Worm (Caenorhabditis elegans) whole organism, early embryonic: ENCODE measurements around the gene srw-24.

Experiments
- B0310.2 ChIP-seq: sonication (generic microtip); optimal IDR thresholded peaks from 2 replicates; lab custom pipeline; 2016; ENCODE audit warnings: mild to moderate bottlenecking, missing genetic modification characterization, missing compliant biosample characterization
- F13C5.2 ChIP-seq: sonication (generic microtip); optimal IDR thresholded peaks from 2 replicates; lab custom pipeline; 2017; ENCODE audit warnings: mild to moderate bottlenecking, missing genetic modification characterization, inconsistent platforms, missing compliant biosample characterization
- aly-1 ChIP-seq: sonication (generic microtip); optimal IDR thresholded peaks from 2 replicates; lab custom pipeline; 2016; ENCODE audit warnings: missing genetic modification characterization, missing compliant biosample characterization
- ama-1 ChIP-seq: fragments of 150-350 bp; optimal IDR thresholded peaks from 2 replicates; lab custom pipeline; 2014
- ceh-13 ChIP-seq: fragments of 200-800 bp; sonication (Bioruptor generic); optimal IDR thresholded peaks from 2 replicates; lab custom pipeline; 2018; ENCODE audit warnings: mild to moderate bottlenecking, missing genetic modification characterization, missing compliant biosample characterization
- ceh-36 ChIP-seq: sonication (generic microtip); optimal IDR thresholded peaks from 2 replicates; lab custom pipeline; 2016; ENCODE audit warnings: missing genetic modification characterization, inconsistent platforms, missing compliant biosample characterization
- ets-7 ChIP-seq: sonication (generic microtip); optimal IDR thresholded peaks from 2 replicates; lab custom pipeline; 2016; ENCODE audit warnings: missing genotype, missing genetic modification characterization, missing compliant biosample characterization
- flt-1 ChIP-seq: fragments of 200-800 bp; sonication (Bioruptor generic); IDR thresholded peaks from 2 replicates; pipeline ENCODE4 v1.3.6; 2022; ENCODE audit warnings: missing genetic modification characterization, missing compliant biosample characterization
- hmbx-1 ChIP-seq: sonication (generic microtip); optimal IDR thresholded peaks from 2 replicates; lab custom pipeline; 2016; ENCODE audit warnings: mild to moderate bottlenecking, missing genetic modification characterization, missing compliant biosample characterization
- hmg-4 ChIP-seq: fragments of 200-800 bp; sonication (Bioruptor generic); optimal IDR thresholded peaks from 2 replicates; lab custom pipeline; 2018; ENCODE audit warnings: mild to moderate bottlenecking, missing genetic modification characterization, missing compliant biosample characterization
- hnd-1 ChIP-seq: sonication (generic microtip); optimal IDR thresholded peaks from 2 replicates; lab custom pipeline; 2016; ENCODE audit warnings: missing genetic modification characterization, missing compliant biosample characterization
- pes-1 ChIP-seq: fragments of 200-800 bp; sonication (Bioruptor generic); IDR thresholded peaks from 2 replicates; pipeline ENCODE4 v1.3.6; 2022; ENCODE audit warnings: missing genetic modification reagents, missing genetic modification characterization, missing compliant biosample characterization
- scrt-1 ChIP-seq: fragments of 200-800 bp; sonication (Bioruptor generic); IDR thresholded peaks from 2 replicates; pipeline ENCODE4 v1.3.6; 2022; ENCODE audit warnings: missing genetic modification characterization, missing compliant biosample characterization
- sea-1 ChIP-seq: fragments of 200-800 bp; sonication (Bioruptor generic); conservative IDR thresholded peaks from 2 replicates; pipeline ENCODE4 v1.3.6; 2022; ENCODE audit warnings: missing genetic modification characterization, missing compliant biosample characterization
- tbx-11 ChIP-seq: fragments of 200-800 bp; sonication (Bioruptor generic); IDR thresholded peaks from 2 replicates; pipeline ENCODE4 v1.3.6; 2022; ENCODE audit warnings: missing genetic modification characterization, missing compliant biosample characterization
- tbx-37 ChIP-seq: fragments of 200-800 bp; sonication (Bioruptor generic); conservative IDR thresholded peaks from 2 replicates; pipeline ENCODE4 v1.3.6; 2022; ENCODE audit warnings: missing genetic modification reagents, missing genetic modification characterization, missing compliant biosample characterization
- tra-4 ChIP-seq: sonication (generic microtip); optimal IDR thresholded peaks from 2 replicates; lab custom pipeline; 2017; ENCODE audit warnings: missing genetic modification characterization, missing compliant biosample characterization

Gene srw-24

DNA sequence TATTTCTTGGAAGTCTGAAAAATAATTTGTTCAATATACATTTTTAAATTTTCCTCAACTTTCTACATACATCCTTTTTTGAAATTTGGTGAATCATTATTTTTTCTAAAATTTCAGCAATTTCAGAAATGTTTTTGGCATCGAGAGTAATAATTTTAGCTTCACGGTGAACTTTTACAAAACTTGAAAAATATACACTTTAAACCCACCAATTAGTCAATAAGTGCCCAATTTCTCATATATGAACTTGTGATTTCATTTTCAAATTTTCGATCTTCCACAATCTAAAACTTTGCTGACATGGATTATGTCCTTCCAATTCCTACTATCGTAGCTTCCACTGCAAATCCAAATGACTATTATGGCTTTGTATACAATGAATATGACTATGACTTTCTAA is at the start of gene srw-24:
srw-24 (plus strand) TSS at position 301 of the 400 bp plus-strand sequence.
- TF ChIP-seq sea-1 (GFP tag; lab: Robert Waterston, UW) = no peak
- TF ChIP-seq tbx-11 (GFP tag; lab: Robert Waterston, UW) = no peak
- no peak for TF ChIP-seq hnd-1 (tag; lab: Kevin White, UChicago)
- no peak for TF ChIP-seq tbx-37 (GFP tag; lab: Robert Waterston, UW)
- no peak for TF ChIP-seq ceh-36 (tag; lab: Kevin White, UChicago)
- no peak for TF ChIP-seq aly-1 (tag; lab: Kevin White, UChicago)
- no peak for TF ChIP-seq hmbx-1 (tag; lab: Kevin White, UChicago)
- TF ChIP-seq ets-7 (tag; lab: Kevin White, UChicago) = no peak
- TF ChIP-seq B0310.2 (tag; lab: Kevin White, UChicago) = no peak
- no peak for TF ChIP-seq tra-4 (tag; lab: Kevin White, UChicago)

DNA sequence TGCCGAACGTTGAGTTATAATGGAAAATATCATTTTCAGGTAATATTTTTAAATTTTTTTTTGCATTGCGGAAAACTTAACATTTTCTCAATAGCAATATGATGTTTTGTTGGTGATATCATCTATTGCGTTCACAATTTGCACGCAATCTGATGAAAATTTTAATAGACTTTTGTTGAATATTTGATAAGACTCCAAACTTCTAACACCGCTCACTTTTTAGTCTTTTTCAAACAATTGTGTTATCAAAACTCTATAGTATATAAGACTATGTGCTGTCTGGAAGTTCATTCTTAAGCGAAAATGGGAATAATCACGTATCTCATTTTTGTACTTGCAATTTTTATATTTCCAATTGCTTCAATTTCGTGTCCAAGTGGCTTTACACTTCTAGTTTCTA is 48.3 kb upstream of the srw-24 start, which contains the start of gene clec-47:
clec-47 (plus strand) TSS at position 301 of the 400 bp plus-strand sequence.
- no peak for TF ChIP-seq ets-7 (tag; lab: Kevin White, UChicago)
- no peak for TF ChIP-seq aly-1 (tag; lab: Kevin White, UChicago)

DNA sequence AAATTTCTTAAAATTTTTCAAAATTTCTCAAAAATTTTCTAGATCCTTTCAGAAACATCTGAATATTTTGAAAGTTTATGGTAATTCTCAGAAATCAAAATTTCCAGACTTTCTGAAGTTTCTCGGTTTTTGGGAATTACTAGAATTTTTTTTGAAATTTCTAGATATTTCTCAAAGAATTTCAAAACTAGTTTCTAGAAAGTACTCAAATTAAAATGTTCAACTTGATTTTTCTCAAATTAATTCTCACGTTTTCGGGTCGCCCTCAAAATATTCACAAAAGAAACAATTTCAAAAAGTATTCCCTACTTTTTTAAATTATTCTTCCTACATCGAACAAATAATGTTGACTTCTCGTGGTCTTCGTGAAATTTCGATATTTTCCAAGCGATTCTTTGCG is 44.0 kb upstream of the srw-24 start, which contains the start of gene T09F5.10:
T09F5.10 (plus strand) TSS at position 301 of the 400 bp plus-strand sequence.
- TF ChIP-seq ama-1 (lab: Kevin White, UChicago) (no peak), F13C5.2 (tag; lab: Kevin White, UChicago) (no peak), pes-1 (GFP tag; lab: Robert Waterston, UW) (no peak), scrt-1 (GFP tag; lab: Robert Waterston, UW) (no peak), ceh-13 (GFP tag; lab: Kevin White, UChicago) (no peak), aly-1 (tag; lab: Kevin White, UChicago) (no peak), hmbx-1 (tag; lab: Kevin White, UChicago) (no peak), B0310.2 (tag; lab: Kevin White, UChicago) (no peak), sea-1 (GFP tag; lab: Robert Waterston, UW) (no peak), tbx-37 (GFP tag; lab: Robert Waterston, UW) (no peak)

DNA sequence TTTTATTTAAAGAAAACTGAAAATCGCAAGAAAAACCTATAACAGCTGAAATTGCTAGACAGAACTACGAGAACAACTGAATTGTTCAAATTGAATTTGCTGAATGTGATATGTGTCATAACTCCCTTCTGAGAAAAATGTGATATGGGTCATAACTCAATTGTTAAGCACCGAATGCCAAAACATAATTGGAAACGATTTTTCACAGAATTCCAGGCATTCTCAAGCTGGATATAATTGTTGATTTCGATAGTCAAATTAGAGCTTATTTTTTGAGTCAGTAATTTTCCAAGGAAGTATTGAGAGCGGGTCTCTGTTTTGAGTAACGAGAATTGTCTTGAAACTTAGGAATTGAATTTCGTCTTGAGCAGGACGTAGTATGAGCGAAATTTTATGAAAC is 41.9 kb upstream of the srw-24 start:
- no peak for TF ChIP-seq flt-1 (GFP tag; lab: Robert Waterston, UW)
- no peak for TF ChIP-seq tra-4 (tag; lab: Kevin White, UChicago)
- TF ChIP-seq hmg-4 (GFP tag; lab: Kevin White, UChicago) = no peak
- TF ChIP-seq aly-1 (tag; lab: Kevin White, UChicago) = no peak
- TF ChIP-seq tbx-11 (GFP tag; lab: Robert Waterston, UW) = no peak
- TF ChIP-seq B0310.2 (tag; lab: Kevin White, UChicago) = no peak

DNA sequence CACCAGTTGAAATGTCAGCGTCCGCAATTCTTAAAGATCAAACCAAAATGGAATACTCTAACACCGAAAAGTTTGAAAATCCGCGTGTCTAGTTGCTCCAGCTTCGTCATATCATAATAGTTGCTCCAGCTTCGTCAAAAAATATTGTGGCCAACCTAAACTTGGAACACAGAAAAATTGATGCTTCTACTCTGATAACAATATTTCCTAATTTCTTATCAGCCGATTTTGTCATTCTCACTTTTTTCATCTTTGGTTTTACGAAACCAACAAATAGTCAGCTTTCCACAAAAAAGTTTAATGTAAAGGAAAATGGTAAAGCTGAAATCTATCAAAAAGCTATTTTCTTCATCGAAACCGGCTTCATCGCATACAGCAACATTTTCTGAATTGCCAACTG is 41.4 kb upstream of the srw-24 start, which contains the start of gene fbxa-84:
fbxa-84 (plus strand) TSS at position 34 of the 400 bp plus-strand sequence.
- TF ChIP-seq ets-7 (tag; lab: Kevin White, UChicago) = no peak
- no peak for TF ChIP-seq tra-4 (tag; lab: Kevin White, UChicago)
- TF ChIP-seq hmg-4 (GFP tag; lab: Kevin White, UChicago) = no peak
- TF ChIP-seq F13C5.2 (tag; lab: Kevin White, UChicago) = no peak
- no peak for TF ChIP-seq ceh-36 (tag; lab: Kevin White, UChicago)
- no peak for TF ChIP-seq tbx-11 (GFP tag; lab: Robert Waterston, UW)
- TF ChIP-seq sea-1 (GFP tag; lab: Robert Waterston, UW) = no peak
- no peak for TF ChIP-seq ama-1 (lab: Kevin White, UChicago)
- TF ChIP-seq tbx-37 (GFP tag; lab: Robert Waterston, UW) = no peak
- no peak for TF ChIP-seq flt-1 (GFP tag; lab: Robert Waterston, UW)
- no peak for TF ChIP-seq pes-1 (GFP tag; lab: Robert Waterston, UW)
- TF ChIP-seq scrt-1 (GFP tag; lab: Robert Waterston, UW) = no peak
- TF ChIP-seq B0310.2 (tag; lab: Kevin White, UChicago) = no peak
- TF ChIP-seq ceh-13 (GFP tag; lab: Kevin White, UChicago) = no peak
- TF ChIP-seq hnd-1 (tag; lab: Kevin White, UChicago) = no peak
- TF ChIP-seq hmbx-1 (tag; lab: Kevin White, UChicago) = no peak
- no peak for TF ChIP-seq aly-1 (tag; lab: Kevin White, UChicago)

DNA sequence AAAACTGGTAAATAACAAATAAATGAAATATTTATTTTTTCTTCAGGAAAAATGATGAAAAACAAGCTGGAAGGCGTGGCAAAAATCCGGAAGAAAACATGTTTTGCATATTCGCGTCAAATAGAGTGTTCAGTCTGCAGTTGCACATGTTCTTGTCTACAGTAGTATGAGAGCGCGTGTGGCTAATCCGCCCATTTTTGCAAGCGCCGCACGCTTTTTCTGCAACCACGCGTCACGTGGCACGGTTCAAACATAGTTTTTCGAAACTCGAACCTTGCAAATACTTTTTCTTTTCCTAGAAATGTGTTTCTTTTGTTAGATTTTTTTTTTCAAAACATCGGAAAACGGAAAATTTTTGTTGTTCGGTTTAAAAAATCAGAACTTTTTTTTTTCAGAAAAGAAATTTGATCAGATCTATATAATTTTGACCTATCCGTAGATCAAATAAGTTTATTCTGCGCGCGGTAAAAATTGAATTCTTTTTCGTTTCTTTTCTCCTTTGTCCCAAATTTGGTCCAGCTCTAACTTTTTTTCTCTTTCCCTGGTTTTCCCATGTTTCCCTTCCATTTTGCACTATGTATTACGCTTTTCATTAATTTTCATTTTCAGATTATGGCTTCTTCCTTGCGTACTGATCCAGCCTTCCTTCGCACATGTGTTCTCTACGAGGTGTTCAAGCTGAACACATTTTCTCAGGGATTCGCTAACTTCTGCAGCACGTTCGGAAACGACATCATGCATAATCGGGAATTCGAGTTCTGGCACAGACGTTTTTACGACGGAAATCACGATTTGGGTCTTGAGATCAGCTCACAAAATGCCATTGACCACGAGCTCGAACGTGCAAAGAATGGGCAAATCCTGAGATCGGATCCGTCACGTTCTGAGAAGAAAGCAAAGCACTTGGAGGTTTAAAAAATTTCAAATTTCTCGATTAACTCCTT is 39.4 kb upstream of the srw-24 start, which contains the start of gene Y75B12B.1:
Y75B12B.1 (plus strand) TSS at position 603 of the 944 bp plus-strand sequence.
- no peak for TF ChIP-seq hmg-4 (GFP tag; lab: Kevin White, UChicago)

DNA sequence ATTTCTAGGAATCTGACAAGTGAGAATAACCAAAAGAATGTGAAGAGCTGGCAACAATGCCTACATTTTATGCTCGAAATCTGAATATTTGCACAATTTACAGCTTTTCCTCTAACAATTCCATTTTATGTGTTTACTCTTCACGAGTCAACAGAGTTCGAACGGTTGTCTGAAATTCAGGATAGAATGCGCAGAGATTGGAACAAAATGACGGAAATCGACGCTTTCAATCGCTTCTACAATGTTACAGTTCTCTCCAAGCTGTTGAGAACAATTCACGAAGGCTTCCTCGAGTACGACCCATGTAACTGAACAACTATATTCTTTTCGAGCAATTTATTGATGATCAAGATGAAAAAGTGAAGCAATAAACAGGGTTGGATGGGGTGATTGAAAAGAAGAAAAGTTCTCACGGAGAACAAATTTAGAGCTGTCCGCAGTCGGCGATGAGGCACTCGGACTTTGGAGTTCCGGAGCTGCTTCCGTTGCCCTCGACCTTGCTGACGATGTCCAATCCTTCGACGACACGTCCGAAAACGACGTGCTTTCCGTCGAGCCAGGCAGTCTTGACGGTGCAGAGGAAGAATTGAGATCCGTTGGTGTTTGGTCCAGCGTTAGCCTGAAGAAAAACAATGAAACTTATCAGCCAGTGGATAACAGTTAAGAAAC is 37.4 kb upstream of the srw-24 start, which contains the start of gene Y75B12B.3:
Y75B12B.3 (minus strand) TSS at position 21 of the 669 bp plus-strand sequence.
- TF ChIP-seq hnd-1 (tag; lab: Kevin White, UChicago) (no peak), hmg-4 (GFP tag; lab: Kevin White, UChicago) (no peak), tbx-11 (GFP tag; lab: Robert Waterston, UW) (no peak), ets-7 (tag; lab: Kevin White, UChicago) (no peak), aly-1 (tag; lab: Kevin White, UChicago) (no peak), hmbx-1 (tag; lab: Kevin White, UChicago) (no peak), pes-1 (GFP tag; lab: Robert Waterston, UW) (no peak), ama-1 (lab: Kevin White, UChicago) (no peak), B0310.2 (tag; lab: Kevin White, UChicago) (no peak), tbx-37 (GFP tag; lab: Robert Waterston, UW) (no peak), ceh-36 (tag; lab: Kevin White, UChicago) (no peak), sea-1 (GFP tag; lab: Robert Waterston, UW) (no peak), scrt-1 (GFP tag; lab: Robert Waterston, UW) (no peak), tra-4 (tag; lab: Kevin White, UChicago) (no peak), flt-1 (GFP tag; lab: Robert Waterston, UW) (no peak), ceh-13 (GFP tag; lab: Kevin White, UChicago) (no peak), F13C5.2 (tag; lab: Kevin White, UChicago) (no peak)
